Fruit fly (Drosophila melanogaster) whole organism: ENCODE results near the gene byn.

ENCODE experiments used
- CG8478 ChIP-seq: fragments of >200 bp; optimal IDR thresholded peaks from 2 replicates; lab custom pipeline; 2018; ENCODE audit warnings: inconsistent platforms
- Dll ChIP-seq: fragments of >200 bp; optimal IDR thresholded peaks from 2 replicates; lab custom pipeline; 2017
- EcR ChIP-seq, 2 experiments: fragments of >200 bp; optimal IDR thresholded peaks; 2 replicates each; lab custom pipeline; 2017; ENCODE audit warnings: missing biosample characterization in 2 of 2, missing genetic modification characterization in 2 of 2, missing genetic modification reagents in 2 of 2
- pan ChIP-seq: fragments of >200 bp; optimal IDR thresholded peaks from 2 replicates; lab custom pipeline; 2017
- psq ChIP-seq: fragments of >200 bp; optimal IDR thresholded peaks from 2 replicates; lab custom pipeline; 2017
- usp ChIP-seq: fragments of >200 bp; optimal IDR thresholded peaks from 2 replicates; lab custom pipeline; 2017; ENCODE audit warnings: missing biosample characterization, missing genetic modification characterization, mixed read lengths

Gene byn

dm6 chr3L:11927287-11927743 lies at the start of gene byn:
Gene byn (plus strand): TSS chr3L:11927693.
- TF ChIP-seq Dll: peak; percentile 35
- no peak for TF ChIP-seq usp

- TF ChIP-seq pan (lab: Kevin White, UChicago) (no peak), psq (no peak), EcR (GFP tag; optimal IDR thresholded peaks at IDR 0.05; lab: Kevin White, UChicago) (no peak), Dll (no peak), CG8478 (lab: Kevin White, UChicago) (no peak), usp (no peak)
These were observed 48.7 kb upstream of the byn start, which contains the start of gene Sprn for dm6 chr3L:11878815-11879214. Gene Sprn (plus strand): TSS chr3L:11879115.

dm6 chr3L:11881084-11881483 lies 46.4 kb upstream of the byn start, which contains the start of gene CCDC151:
Gene CCDC151 (plus strand): TSS chr3L:11881384.
- TF ChIP-seq EcR (GFP tag; optimal IDR thresholded peaks at IDR 0.05; lab: Kevin White, UChicago) (no peak), usp (no peak), Dll (no peak), CG8478 (lab: Kevin White, UChicago) (no peak), pan (lab: Kevin White, UChicago) (no peak), psq (no peak)

- TF ChIP-seq psq (no peak), usp (no peak), Dll (no peak), pan (lab: Kevin White, UChicago) (no peak), CG8478 (lab: Kevin White, UChicago) (no peak), EcR (GFP tag; optimal IDR thresholded peaks at IDR 0.05; lab: Kevin White, UChicago) (no peak)
These were observed 38.6 kb upstream of the byn start, which contains the start of gene CG5897 for dm6 chr3L:11888910-11889309. Gene CG5897 (minus strand): TSS chr3L:11889010.

- TF ChIP-seq psq: no peak
- no peak for TF ChIP-seq EcR (GFP tag; optimal IDR thresholded peaks at IDR 0.05; lab: Kevin White, UChicago)
- no peak for TF ChIP-seq usp
- no peak for TF ChIP-seq pan (lab: Kevin White, UChicago)
- TF ChIP-seq Dll: no peak
- TF ChIP-seq CG8478 (lab: Kevin White, UChicago): no peak
These were observed 34.7 kb upstream of the byn start for dm6 chr3L:11892766-11893165.

- no peak for TF ChIP-seq Dll
- no peak for TF ChIP-seq psq
- no peak for TF ChIP-seq pan (lab: Kevin White, UChicago)
- no peak for TF ChIP-seq usp
- TF ChIP-seq CG8478 (lab: Kevin White, UChicago): no peak
- no peak for TF ChIP-seq EcR (GFP tag; optimal IDR thresholded peaks at IDR 0.05; lab: Kevin White, UChicago)
These were observed 30.7 kb upstream of the byn start for dm6 chr3L:11896756-11897155.

- TF ChIP-seq psq (no peak), pan (lab: Kevin White, UChicago) (no peak), EcR (GFP tag; optimal IDR thresholded peaks at IDR 0.05; lab: Kevin White, UChicago) (no peak), usp (no peak), CG8478 (lab: Kevin White, UChicago) (no peak), Dll (no peak)
These were observed 9.3 kb upstream of the byn start for dm6 chr3L:11918217-11918616.

dm6 chr3L:11921213-11921612 lies 6.3 kb upstream of the byn start, which contains the start of gene CG11588:
Gene CG11588 (plus strand): TSS chr3L:11921513.
- TF ChIP-seq Dll: no peak
- no peak for TF ChIP-seq usp
- TF ChIP-seq pan (lab: Kevin White, UChicago): no peak
- no peak for TF ChIP-seq CG8478 (lab: Kevin White, UChicago)
- TF ChIP-seq psq: no peak
- TF ChIP-seq EcR (GFP tag; optimal IDR thresholded peaks at IDR 0.05; lab: Kevin White, UChicago): no peak

dm6 chr3L:11924657-11925056 lies 2.8 kb upstream of the byn start, which contains the start of gene SdhAL:
Gene SdhAL (minus strand): TSS chr3L:11924757.
- TF ChIP-seq psq: no peak
- TF ChIP-seq CG8478 (lab: Kevin White, UChicago): no peak
- no peak for TF ChIP-seq EcR (GFP tag; optimal IDR thresholded peaks at IDR 0.05; lab: Kevin White, UChicago)

dm6 chr3L:11925382-11925781 lies 2.1 kb upstream of the byn start:
- TF ChIP-seq Dll (no peak), EcR (GFP tag; optimal IDR thresholded peaks at IDR 0.05; lab: Kevin White, UChicago) (no peak), psq (no peak), pan (lab: Kevin White, UChicago) (no peak), usp (no peak), CG8478 (lab: Kevin White, UChicago) (no peak)

dm6 chr3L:11931619-11932018 lies 4.1 kb downstream of the byn start:
- no peak for TF ChIP-seq CG8478 (lab: Kevin White, UChicago)
- TF ChIP-seq psq: no peak

- TF ChIP-seq psq (no peak), usp (no peak), CG8478 (lab: Kevin White, UChicago) (no peak), Dll (no peak), EcR (GFP tag; optimal IDR thresholded peaks at IDR 0.05; lab: Kevin White, UChicago) (no peak), pan (lab: Kevin White, UChicago) (no peak)
These were observed 9.8 kb downstream of the byn start for dm6 chr3L:11937270-11937669.

dm6 chr3L:11938716-11939115 lies 11.2 kb downstream of the byn start, which contains the start of gene CG44837:
Gene CG44837 (minus strand): TSS chr3L:11938872.
- TF ChIP-seq usp: no peak
- TF ChIP-seq CG8478 (lab: Kevin White, UChicago): no peak

- no peak for TF ChIP-seq psq
- TF ChIP-seq EcR (GFP tag; optimal IDR thresholded peaks at IDR 0.05; lab: Kevin White, UChicago): no peak
These were observed 14.1 kb downstream of the byn start, which contains the start of gene Rpt4R for dm6 chr3L:11941612-11942011. Gene Rpt4R (plus strand): TSS chr3L:11941912.
